Fruit fly (Drosophila melanogaster): ENCODE data around the gene Rcd4.

Rcd4 gene

dm6 chr2L:8342395-8342794 lies 40.3 kb upstream of the Rcd4 start, which contains the start of gene CG14273:
TSS of gene CG14273 (plus strand) at chr2L:8342695.
- TF ChIP-seq CG12605 (GFP tag; IDR thresholded peaks at IDR 0.05), result no peak
- no peak for TF ChIP-seq rn (GFP tag; IDR thresholded peaks at IDR 0.05)
- no peak for TF ChIP-seq Ets98B (GFP tag; IDR thresholded peaks at IDR 0.05)
- no peak for TF ChIP-seq CG4496 (GFP tag; IDR thresholded peaks at IDR 0.05)
- TF ChIP-seq D1 (tag; optimal IDR thresholded peaks at IDR 0.05), result no peak
- no peak for TF ChIP-seq Pif1A (GFP tag; optimal IDR thresholded peaks at IDR 0.05)
- TF ChIP-seq CG9948 (tag; optimal IDR thresholded peaks at IDR 0.05), result no peak
- no peak for TF ChIP-seq Pif1B (GFP tag; optimal IDR thresholded peaks at IDR 0.05)
- TF ChIP-seq CG8301 (tag; optimal IDR thresholded peaks at IDR 0.05), result no peak
- TF ChIP-seq gl (tag; optimal IDR thresholded peaks at IDR 0.05), result no peak
- TF ChIP-seq fd96Ca (GFP tag; IDR thresholded peaks at IDR 0.05), result no peak
- no peak for TF ChIP-seq CG8159 (tag; optimal IDR thresholded peaks at IDR 0.05)
- no peak for TF ChIP-seq CG15710 (tag; optimal IDR thresholded peaks at IDR 0.05)
- no peak for TF ChIP-seq CG13204 (GFP tag; optimal IDR thresholded peaks at IDR 0.05)
- no peak for TF ChIP-seq CG34367 (tag; optimal IDR thresholded peaks at IDR 0.05)
- no peak for TF ChIP-seq CG10348 (GFP tag; IDR thresholded peaks at IDR 0.05)
- no peak for TF ChIP-seq EcR (GFP tag; optimal IDR thresholded peaks at IDR 0.05)

dm6 chr2L:8344536-8344935 lies 38.1 kb upstream of the Rcd4 start:
- TF ChIP-seq CG32121 (GFP tag; IDR thresholded peaks at IDR 0.05) (no peak), D1 (tag; optimal IDR thresholded peaks at IDR 0.05) (no peak)

- no peak for TF ChIP-seq CG32121 (GFP tag; IDR thresholded peaks at IDR 0.05)
- TF ChIP-seq CG34367 (tag; optimal IDR thresholded peaks at IDR 0.05), result no peak
- no peak for TF ChIP-seq CG10348 (GFP tag; IDR thresholded peaks at IDR 0.05)
- no peak for TF ChIP-seq Pif1A (GFP tag; optimal IDR thresholded peaks at IDR 0.05)
Measured at dm6 chr2L:8346260-8346659, 36.4 kb upstream of the Rcd4 start, which contains the start of gene CG7778. TSS of gene CG7778 (plus strand) at chr2L:8346620.

dm6 chr2L:8350560-8351171 lies 32.0 kb upstream of the Rcd4 start:
- TF ChIP-seq CG15710 (tag; optimal IDR thresholded peaks at IDR 0.05) (no peak), CG32121 (GFP tag; IDR thresholded peaks at IDR 0.05) (no peak), Ets98B (GFP tag; IDR thresholded peaks at IDR 0.05) (no peak), Snoo (tag; optimal IDR thresholded peaks at IDR 0.05) (no peak), CG8301 (tag; optimal IDR thresholded peaks at IDR 0.05) (no peak), CG14655 (GFP tag; optimal IDR thresholded peaks at IDR 0.05) (no peak)

dm6 chr2L:8351333-8351732 lies 31.3 kb upstream of the Rcd4 start:
- TF ChIP-seq gl (tag; optimal IDR thresholded peaks at IDR 0.05) (no peak), fd96Ca (GFP tag; IDR thresholded peaks at IDR 0.05) (no peak), CG9948 (tag; optimal IDR thresholded peaks at IDR 0.05) (no peak)

- TF ChIP-seq Snoo (tag; optimal IDR thresholded peaks at IDR 0.05), result no peak
- TF ChIP-seq CG9948 (tag; optimal IDR thresholded peaks at IDR 0.05), result no peak
- TF ChIP-seq CG12605 (GFP tag; IDR thresholded peaks at IDR 0.05), result no peak
- no peak for TF ChIP-seq Pif1A (GFP tag; optimal IDR thresholded peaks at IDR 0.05)
- TF ChIP-seq rn (GFP tag; IDR thresholded peaks at IDR 0.05), result no peak
- no peak for TF ChIP-seq CG15710 (tag; optimal IDR thresholded peaks at IDR 0.05)
- no peak for TF ChIP-seq CG14655 (GFP tag; optimal IDR thresholded peaks at IDR 0.05)
- no peak for TF ChIP-seq Pif1B (GFP tag; optimal IDR thresholded peaks at IDR 0.05)
- TF ChIP-seq gl (tag; optimal IDR thresholded peaks at IDR 0.05), result no peak
- no peak for TF ChIP-seq CG17806 (tag; optimal IDR thresholded peaks at IDR 0.05)
- no peak for TF ChIP-seq Ets98B (GFP tag; IDR thresholded peaks at IDR 0.05)
- TF ChIP-seq fd96Ca (GFP tag; IDR thresholded peaks at IDR 0.05), result no peak
- no peak for TF ChIP-seq CG8301 (tag; optimal IDR thresholded peaks at IDR 0.05)
- TF ChIP-seq CG32121 (GFP tag; IDR thresholded peaks at IDR 0.05), result no peak
- TF ChIP-seq CG4496 (GFP tag; IDR thresholded peaks at IDR 0.05), result no peak
- TF ChIP-seq CG8159 (tag; optimal IDR thresholded peaks at IDR 0.05), result no peak
- TF ChIP-seq EcR (GFP tag; optimal IDR thresholded peaks at IDR 0.05), result no peak
- no peak for TF ChIP-seq D1 (tag; optimal IDR thresholded peaks at IDR 0.05)
- no peak for TF ChIP-seq CG10348 (GFP tag; IDR thresholded peaks at IDR 0.05)
Measured at dm6 chr2L:8351864-8352263, 30.8 kb upstream of the Rcd4 start, which contains the start of gene Mur29B. TSS of gene Mur29B (plus strand) at chr2L:8352187.

- TF ChIP-seq CG15710 (tag; optimal IDR thresholded peaks at IDR 0.05) (no peak), CG12605 (GFP tag; IDR thresholded peaks at IDR 0.05) (no peak), CG8159 (tag; optimal IDR thresholded peaks at IDR 0.05) (no peak), Pif1B (GFP tag; optimal IDR thresholded peaks at IDR 0.05) (no peak), CG8301 (tag; optimal IDR thresholded peaks at IDR 0.05) (no peak), EcR (GFP tag; optimal IDR thresholded peaks at IDR 0.05) (no peak), CG32121 (GFP tag; IDR thresholded peaks at IDR 0.05) (no peak), Snoo (tag; optimal IDR thresholded peaks at IDR 0.05) (no peak), CG9948 (tag; optimal IDR thresholded peaks at IDR 0.05) (no peak), CG17806 (tag; optimal IDR thresholded peaks at IDR 0.05) (no peak), gl (tag; optimal IDR thresholded peaks at IDR 0.05) (no peak), fd96Ca (GFP tag; IDR thresholded peaks at IDR 0.05) (no peak), Ets98B (GFP tag; IDR thresholded peaks at IDR 0.05) (no peak)
Measured at dm6 chr2L:8355419-8355818, 27.2 kb upstream of the Rcd4 start.
